Worm (Caenorhabditis elegans) whole organism, mixed stage, embryonic: ENCODE data around the gene F42E11.3.

Experiments
- M03D4.4 ChIP-seq: sonication (generic microtip); optimal IDR thresholded peaks from 2 replicates; lab custom pipeline; 2017; ENCODE audit warnings: mild to moderate bottlenecking, missing genetic modification characterization, missing compliant biosample characterization
- blmp-1 ChIP-seq: fragments of 150-350 bp; optimal IDR thresholded peaks from 2 replicates; lab custom pipeline; 2014; ENCODE audit warnings: missing biosample characterization, missing genetic modification characterization
- ceh-43 ChIP-seq: fragments of 200-800 bp; sonication (Bioruptor generic); optimal IDR thresholded peaks from 2 replicates; lab custom pipeline; 2018; ENCODE audit warnings: mild to moderate bottlenecking, missing genetic modification characterization, moderate library complexity, missing compliant biosample characterization
- ces-1 ChIP-seq: fragments of 150-350 bp; optimal IDR thresholded peaks from 2 replicates; lab custom pipeline; 2014; ENCODE audit warnings: missing biosample characterization, missing genetic modification reagents, missing genetic modification characterization
- cnd-1 ChIP-seq: fragments of 200-800 bp; sonication (Bioruptor generic); optimal IDR thresholded peaks from 2 replicates; lab custom pipeline; 2018; ENCODE audit warnings: mild to moderate bottlenecking, missing genetic modification characterization, missing compliant biosample characterization
- drap-1 ChIP-seq: fragments of 200-800 bp; sonication (Bioruptor generic); optimal IDR thresholded peaks from 3 replicates; lab custom pipeline; 2018; ENCODE audit warnings: mild to moderate bottlenecking, missing genetic modification characterization, missing compliant biosample characterization
- elt-1 ChIP-seq: sonication (generic microtip); optimal IDR thresholded peaks from 2 replicates; lab custom pipeline; 2017; ENCODE audit warnings: missing genetic modification characterization, mild to moderate bottlenecking, missing compliant biosample characterization, antibody characterized with exemption, moderate library complexity, borderline replicate concordance; ENCODE audit not compliant: insufficient read depth
- elt-3 ChIP-seq: fragments of 150-350 bp; optimal IDR thresholded peaks from 2 replicates; lab custom pipeline; 2014; ENCODE audit warnings: missing biosample characterization, missing genetic modification characterization
- flh-1 ChIP-seq: fragments of 200-800 bp; sonication (Bioruptor generic); optimal IDR thresholded peaks from 2 replicates; lab custom pipeline; 2018; ENCODE audit warnings: mild to moderate bottlenecking, missing genetic modification characterization, moderate library complexity, missing compliant biosample characterization
- ham-2 ChIP-seq: fragments of 200-800 bp; sonication (Bioruptor generic); optimal IDR thresholded peaks from 2 replicates; lab custom pipeline; 2018; ENCODE audit warnings: mild to moderate bottlenecking, missing genetic modification characterization, missing compliant biosample characterization
- hlh-1 ChIP-seq: fragments of 150-350 bp; optimal IDR thresholded peaks from 2 replicates; lab custom pipeline; 2014; ENCODE audit warnings: missing biosample characterization, missing genetic modification reagents, missing genetic modification characterization
- lin-13 ChIP-seq: fragments of 150-350 bp; optimal IDR thresholded peaks from 2 replicates; lab custom pipeline; 2014; ENCODE audit warnings: missing biosample characterization, missing genetic modification characterization
- lin-32 ChIP-seq: fragments of 200-800 bp; sonication (Bioruptor generic); optimal IDR thresholded peaks from 2 replicates; lab custom pipeline; 2018; ENCODE audit warnings: mild to moderate bottlenecking, missing genetic modification characterization, missing compliant biosample characterization
- mab-5 ChIP-seq: fragments of 150-350 bp; optimal IDR thresholded peaks from 2 replicates; lab custom pipeline; 2014; ENCODE audit warnings: missing biosample characterization, missing genetic modification characterization
- mep-1 ChIP-seq: fragments of 150-350 bp; optimal IDR thresholded peaks from 2 replicates; lab custom pipeline; 2017; ENCODE audit warnings: missing biosample characterization, missing genetic modification reagents, missing genetic modification characterization, inconsistent platforms
- nhr-12 ChIP-seq: fragments of 150-350 bp; optimal IDR thresholded peaks from 2 replicates; lab custom pipeline; 2014; ENCODE audit warnings: missing biosample characterization, missing genetic modification characterization
- nhr-2 ChIP-seq: fragments of 150-350 bp; optimal IDR thresholded peaks from 2 replicates; lab custom pipeline; 2014; ENCODE audit warnings: missing biosample characterization, missing genetic modification characterization
- nhr-237 ChIP-seq: fragments of 150-350 bp; optimal IDR thresholded peaks from 2 replicates; lab custom pipeline; 2014; ENCODE audit warnings: missing biosample characterization, missing genetic modification characterization
- nhr-28 ChIP-seq: fragments of 150-350 bp; optimal IDR thresholded peaks from 2 replicates; lab custom pipeline; 2014; ENCODE audit warnings: missing biosample characterization, missing genetic modification characterization
- nhr-76 ChIP-seq: sonication (generic microtip); optimal IDR thresholded peaks from 2 replicates; lab custom pipeline; 2017; ENCODE audit warnings: missing biosample characterization, missing genetic modification characterization
- pha-4 ChIP-seq: fragments of 150-350 bp; optimal IDR thresholded peaks from 2 replicates; lab custom pipeline; 2018; ENCODE audit warnings: missing biosample characterization, missing genetic modification reagents, missing genetic modification characterization
- sem-2 ChIP-seq: fragments of 200-800 bp; sonication (Bioruptor generic); optimal IDR thresholded peaks from 2 replicates; lab custom pipeline; 2018; ENCODE audit warnings: mild to moderate bottlenecking, missing genetic modification characterization, missing compliant biosample characterization
- snpc-4 ChIP-seq: fragments of 150-350 bp; optimal IDR thresholded peaks from 2 replicates; lab custom pipeline; 2014; ENCODE audit warnings: missing biosample characterization, missing genetic modification characterization
- sptf-1 ChIP-seq: sonication (generic microtip); optimal IDR thresholded peaks from 2 replicates; lab custom pipeline; 2017; ENCODE audit warnings: mild to moderate bottlenecking, missing genetic modification characterization, moderate library complexity, missing compliant biosample characterization
- tbx-8 ChIP-seq: fragments of 200-800 bp; sonication (Bioruptor generic); optimal IDR thresholded peaks from 2 replicates; lab custom pipeline; 2018; ENCODE audit warnings: mild to moderate bottlenecking, missing genetic modification characterization, moderate library complexity, missing compliant biosample characterization
- unc-120 ChIP-seq: sonication (generic microtip); optimal IDR thresholded peaks from 2 replicates; lab custom pipeline; 2017; ENCODE audit warnings: missing genetic modification characterization, missing compliant biosample characterization; ENCODE audit not compliant: poor library complexity, severe bottlenecking
- unc-39 ChIP-seq: fragments of 150-350 bp; optimal IDR thresholded peaks from 2 replicates; lab custom pipeline; 2014; ENCODE audit warnings: missing biosample characterization, missing genetic modification characterization
- unc-62 ChIP-seq: fragments of 150-350 bp; optimal IDR thresholded peaks from 2 replicates; lab custom pipeline; 2014; ENCODE audit warnings: missing biosample characterization, missing genetic modification reagents, missing genetic modification characterization
- zip-8 ChIP-seq: fragments of 150-350 bp; optimal IDR thresholded peaks from 2 replicates; lab custom pipeline; 2014; ENCODE audit warnings: missing biosample characterization, missing genetic modification characterization
- ztf-11 ChIP-seq: fragments of 150-350 bp; optimal IDR thresholded peaks from 2 replicates; lab custom pipeline; 2014; ENCODE audit warnings: missing biosample characterization, missing genetic modification characterization

F42E11.3 gene

DNA sequence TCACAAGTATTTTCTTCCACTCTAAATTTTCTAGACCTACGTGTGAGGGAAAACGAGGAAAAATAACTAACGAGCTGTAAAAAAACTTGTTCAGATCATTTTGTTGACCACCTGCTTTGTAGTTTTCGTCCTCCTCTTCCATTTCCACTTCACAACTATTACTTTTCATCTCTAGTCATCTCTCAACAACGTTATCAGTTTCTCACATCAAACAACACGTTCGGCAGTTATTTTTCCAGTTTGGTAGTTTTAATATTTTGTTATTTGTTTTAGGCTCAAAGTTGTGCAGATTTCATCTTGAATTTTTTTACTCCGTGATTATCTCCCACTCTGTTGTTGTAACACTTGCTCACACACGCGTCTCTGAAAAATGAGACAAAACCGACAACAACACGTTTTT, 8.3 kb downstream of the F42E11.3 start:
- no peak for TF ChIP-seq elt-1 (tag; lab: Kevin White, UChicago)
- no peak for TF ChIP-seq flh-1 (GFP tag; lab: Kevin White, UChicago)
- no peak for TF ChIP-seq pha-4 (tag; lab: Kevin White, UChicago)
- TF ChIP-seq mep-1 (tag; lab: Kevin White, UChicago) = no peak
- no peak for TF ChIP-seq ztf-11 (tag; lab: Kevin White, UChicago)
- no peak for TF ChIP-seq ces-1 (GFP tag; lab: Kevin White, UChicago)
- no peak for TF ChIP-seq nhr-76
- no peak for TF ChIP-seq unc-62 (GFP tag; lab: Kevin White, UChicago)
- no peak for TF ChIP-seq drap-1 (GFP tag; lab: Kevin White, UChicago)
- TF ChIP-seq nhr-237 = no peak
- no peak for TF ChIP-seq blmp-1 (tag; lab: Kevin White, UChicago)
- no peak for TF ChIP-seq snpc-4 (tag; lab: Kevin White, UChicago)
- TF ChIP-seq ham-2 = no peak
- TF ChIP-seq, all 35 proteins: peak for 0

DNA sequence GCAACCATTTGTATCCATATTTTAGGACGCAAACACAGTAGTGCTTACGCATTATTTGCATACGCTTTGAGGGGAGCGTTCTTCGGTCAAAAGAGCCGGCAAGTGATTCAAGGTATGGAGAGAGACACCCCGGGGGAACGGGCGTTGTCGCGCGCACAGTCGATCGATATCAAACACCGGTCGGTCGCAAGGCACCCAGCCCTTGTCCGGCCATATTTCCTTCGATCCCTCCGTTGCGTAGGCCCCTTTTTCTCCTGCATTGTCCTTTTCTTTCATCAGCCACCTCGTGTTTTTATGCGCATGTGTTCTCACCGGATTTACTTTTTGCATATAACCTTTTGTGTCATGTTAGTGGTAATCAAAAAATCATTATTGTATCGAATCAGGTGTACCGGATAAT, 9.4 kb downstream of the F42E11.3 start:
- TF ChIP-seq ztf-11 (tag; lab: Kevin White, UChicago) (no peak), elt-1 (tag; lab: Kevin White, UChicago) (no peak), sptf-1 (tag; lab: Kevin White, UChicago) (peak; percentile 32), nhr-2 (tag; lab: Kevin White, UChicago) (peak; percentile 88), pha-4 (tag; lab: Kevin White, UChicago) (peak; percentile 24)
- TF ChIP-seq, all 35 proteins: peak for 3

DNA sequence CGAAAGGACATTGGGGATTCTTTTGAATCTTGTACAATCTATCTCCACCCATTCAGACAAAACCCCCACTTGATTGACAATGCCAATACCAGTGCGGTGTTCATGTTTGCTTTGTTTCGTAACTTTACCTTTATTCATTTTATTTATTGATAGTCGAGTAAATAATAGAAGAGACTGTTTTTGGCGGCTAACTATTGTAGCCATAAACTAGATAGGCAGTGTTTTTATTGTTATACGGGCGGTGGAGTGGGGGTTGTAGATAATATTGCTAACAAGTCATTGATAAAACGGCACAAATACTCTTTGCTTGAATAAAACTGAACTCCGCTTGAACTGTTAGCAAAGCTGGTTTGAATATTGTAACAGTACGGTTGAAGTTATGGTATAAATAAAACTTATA, 10.5 kb downstream of the F42E11.3 start:
- TF ChIP-seq unc-39 (tag; lab: Kevin White, UChicago) (no peak), sem-2 (GFP tag; lab: Kevin White, UChicago) (no peak), ces-1 (GFP tag; lab: Kevin White, UChicago) (no peak), cnd-1 (no peak), tbx-8 (GFP tag; lab: Kevin White, UChicago) (no peak), nhr-12 (no peak), blmp-1 (tag; lab: Kevin White, UChicago) (no peak), snpc-4 (tag; lab: Kevin White, UChicago) (no peak), hlh-1 (no peak), mep-1 (tag; lab: Kevin White, UChicago) (no peak), ceh-43 (GFP tag; lab: Kevin White, UChicago) (no peak), nhr-76 (no peak)

ce11 chrX:11357516-11357915, 17.9 kb downstream of the F42E11.3 start, which contains the start of gene pgp-4:
TSS of gene pgp-4 (plus strand) at chrX:11357816.
- TF ChIP-seq unc-120 (tag; lab: Kevin White, UChicago) = no peak
- TF ChIP-seq zip-8 (tag; lab: Kevin White, UChicago) = no peak
- no peak for TF ChIP-seq nhr-12
- no peak for TF ChIP-seq ces-1 (GFP tag; lab: Kevin White, UChicago)
- TF ChIP-seq M03D4.4 (tag; lab: Kevin White, UChicago) = no peak
- TF ChIP-seq pha-4 (tag; lab: Kevin White, UChicago) = no peak
- TF ChIP-seq flh-1 (GFP tag; lab: Kevin White, UChicago) = no peak
- no peak for TF ChIP-seq blmp-1 (tag; lab: Kevin White, UChicago)
- no peak for TF ChIP-seq nhr-237
- TF ChIP-seq ceh-43 (GFP tag; lab: Kevin White, UChicago) = no peak
- no peak for TF ChIP-seq elt-1 (tag; lab: Kevin White, UChicago)
- TF ChIP-seq lin-32 (GFP tag; lab: Kevin White, UChicago) = no peak
- no peak for TF ChIP-seq lin-13 (tag; lab: Kevin White, UChicago)

DNA sequence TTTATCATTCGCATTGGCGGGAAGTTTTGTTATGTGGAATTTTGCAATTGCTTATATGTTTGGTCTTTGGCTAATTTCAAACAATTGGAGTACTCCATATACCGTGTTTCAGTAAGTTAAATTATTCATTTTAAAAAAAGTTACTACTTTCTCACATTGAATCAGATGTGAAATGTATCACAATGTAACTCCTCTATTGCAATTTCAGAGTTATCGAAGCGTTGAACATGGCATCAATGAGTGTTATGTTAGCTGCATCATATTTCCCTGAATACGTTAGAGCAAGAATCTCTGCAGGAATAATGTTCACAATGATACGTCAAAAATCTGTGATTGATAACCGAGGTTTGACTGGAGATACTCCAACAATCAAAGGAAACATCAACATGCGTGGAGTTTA, 19.6 kb downstream of the F42E11.3 start:
- TF ChIP-seq ceh-43 (GFP tag; lab: Kevin White, UChicago) (no peak), lin-13 (tag; lab: Kevin White, UChicago) (no peak), ham-2 (no peak), cnd-1 (no peak), elt-1 (tag; lab: Kevin White, UChicago) (no peak), drap-1 (GFP tag; lab: Kevin White, UChicago) (no peak), nhr-12 (no peak), unc-120 (tag; lab: Kevin White, UChicago) (no peak), mep-1 (tag; lab: Kevin White, UChicago) (no peak), mab-5 (tag; lab: Kevin White, UChicago) (no peak), lin-32 (GFP tag; lab: Kevin White, UChicago) (no peak), sptf-1 (tag; lab: Kevin White, UChicago) (no peak), nhr-28 (tag; lab: Kevin White, UChicago) (no peak), nhr-76 (no peak), elt-3 (tag; lab: Kevin White, UChicago) (no peak)
